Fruit fly (Drosophila melanogaster): Measurements from ENCODE around the gene CBP.

- TF ChIP-seq CG1620 (GFP tag; optimal IDR thresholded peaks at IDR 0.05) (no peak), Mnt (GFP tag; optimal IDR thresholded peaks at IDR 0.05) (no peak), CG33017 (tag; optimal IDR thresholded peaks at IDR 0.05) (no peak), CG12768 (GFP tag; optimal IDR thresholded peaks at IDR 0.05) (no peak), CG5204 (GFP tag; optimal IDR thresholded peaks at IDR 0.05) (no peak), Crg-1 (GFP tag; optimal IDR thresholded peaks at IDR 0.05) (no peak), cnc (optimal IDR thresholded peaks at IDR 0.05) (no peak), ovo (GFP tag; optimal IDR thresholded peaks at IDR 0.05) (no peak), kay (GFP tag; ENCODE audit: borderline replicate concordance) (no peak), pad (GFP tag; optimal IDR thresholded peaks at IDR 0.05) (no peak), CG14711 (tag; optimal IDR thresholded peaks at IDR 0.05) (no peak), CG11617 (GFP tag; optimal IDR thresholded peaks at IDR 0.05) (no peak), Clk (GFP tag; optimal IDR thresholded peaks at IDR 0.05) (no peak)
Measured at dm6 chrX:7335524-7335991, 1.6 kb upstream of the CBP start.
